Worm (Caenorhabditis elegans): ENCODE results near the gene grl-3.

DNA sequence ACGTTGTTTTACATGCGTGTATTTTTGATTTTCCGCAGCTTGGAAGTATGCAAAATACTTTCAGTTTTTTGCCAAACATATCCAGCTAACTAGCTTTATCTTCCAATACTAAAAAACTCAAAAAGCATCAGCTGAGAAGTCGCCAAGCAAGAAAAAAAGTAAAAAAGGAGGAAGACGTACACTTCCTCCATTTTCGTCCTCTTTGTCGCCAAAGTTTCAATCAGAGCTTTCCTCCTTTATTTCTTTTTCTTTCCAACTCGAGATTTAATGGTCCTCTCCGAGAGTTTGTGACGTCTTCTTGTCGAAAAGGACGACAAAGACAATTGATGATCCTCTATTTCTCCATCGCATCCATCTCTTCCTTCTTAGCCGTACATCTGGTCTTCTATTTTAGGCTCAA lies 30.7 kb upstream of the grl-3 start:
- no peak for TF ChIP-seq T23F11.4 (GFP tag; optimal IDR thresholded peaks at IDR 0.05)
- no peak for TF ChIP-seq tbx-2 (tag; optimal IDR thresholded peaks at IDR 0.05)
- TF ChIP-seq ama-1 (optimal IDR thresholded peaks at IDR 0.05) = no peak
- TF ChIP-seq nfya-1 (tag; optimal IDR thresholded peaks at IDR 0.05) = no peak
- TF ChIP-seq zip-5 (tag; optimal IDR thresholded peaks at IDR 0.05) = no peak
- TF ChIP-seq ceh-6 (GFP tag; optimal IDR thresholded peaks at IDR 0.05) = no peak
- TF ChIP-seq ceh-9 (tag; optimal IDR thresholded peaks at IDR 0.05) = no peak
